Fruit fly (Drosophila melanogaster) whole organism, prepupa: ENCODE data around the gene CG4896.

Experiments used
- CG10631 ChIP-seq: fragments of 200-800 bp; sonication (Bioruptor generic); optimal IDR thresholded peaks from 2 replicates; lab custom pipeline; 2016; ENCODE audit warnings: missing biosample characterization, missing genetic modification characterization
- CG10669 ChIP-seq: fragments of 200-800 bp; sonication (Bioruptor generic); optimal IDR thresholded peaks from 3 replicates; lab custom pipeline; 2018; ENCODE audit warnings: missing biosample characterization, mild to moderate bottlenecking, missing genetic modification characterization, moderate library complexity
- CG11762 ChIP-seq: fragments of 200-800 bp; sonication (Bioruptor generic); optimal IDR thresholded peaks from 3 replicates; lab custom pipeline; 2016; ENCODE audit warnings: missing biosample characterization, missing genetic modification characterization; ENCODE audit not compliant: insufficient read depth
- CG11902 ChIP-seq: fragments of 200-800 bp; sonication (Bioruptor generic); optimal IDR thresholded peaks from 3 replicates; lab custom pipeline; 2016; ENCODE audit warnings: missing biosample characterization, missing genetic modification characterization
- CG16779 ChIP-seq: fragments of 200-800 bp; sonication (Bioruptor generic); optimal IDR thresholded peaks from 3 replicates; lab custom pipeline; 2017; ENCODE audit warnings: missing biosample characterization, mild to moderate bottlenecking, missing genetic modification characterization
- CG32006 ChIP-seq: fragments of 200-800 bp; sonication (Bioruptor generic); optimal IDR thresholded peaks from 3 replicates; lab custom pipeline; 2017; ENCODE audit warnings: missing biosample characterization, mild to moderate bottlenecking, missing genetic modification characterization
- CG3919 ChIP-seq: fragments of 200-800 bp; sonication (Bioruptor generic); optimal IDR thresholded peaks from 3 replicates; lab custom pipeline; 2016; ENCODE audit warnings: missing biosample characterization, missing genetic modification characterization
- CG6276 ChIP-seq: fragments of 200-800 bp; sonication (Bioruptor generic); optimal IDR thresholded peaks from 2 replicates; lab custom pipeline; 2017; ENCODE audit warnings: missing biosample characterization, mild to moderate bottlenecking, missing genetic modification characterization
- CG6792 ChIP-seq: fragments of 200-800 bp; sonication (Bioruptor generic); optimal IDR thresholded peaks from 3 replicates; lab custom pipeline; 2016; ENCODE audit warnings: missing biosample characterization, missing genetic modification characterization
- CG7368 ChIP-seq: fragments of 200-800 bp; sonication (Bioruptor generic); optimal IDR thresholded peaks from 3 replicates; lab custom pipeline; 2016; ENCODE audit warnings: missing biosample characterization, missing genetic modification characterization
- CG8119 ChIP-seq: fragments of 200-800 bp; sonication (Bioruptor generic); IDR thresholded peaks from 3 replicates; pipeline ENCODE4 v1.3.6; 2022; ENCODE audit warnings: missing biosample characterization, missing genetic modification characterization
- CG8632 ChIP-seq: fragments of 200-800 bp; sonication (Bioruptor generic); optimal IDR thresholded peaks from 3 replicates; lab custom pipeline; 2016; ENCODE audit warnings: missing biosample characterization, missing genetic modification characterization
- Eip75B ChIP-seq: fragments of 200-800 bp; sonication (Bioruptor generic); optimal IDR thresholded peaks from 3 replicates; lab custom pipeline; 2016; ENCODE audit warnings: missing biosample characterization, missing genetic modification characterization
- Eip78C ChIP-seq: fragments of 200-800 bp; sonication (Bioruptor generic); peaks from one replicate; lab custom pipeline; 2016; ENCODE audit warnings: missing biosample characterization, missing genetic modification characterization
- Eip93F ChIP-seq: fragments of 200-800 bp; sonication (Bioruptor generic); optimal IDR thresholded peaks from 2 replicates; lab custom pipeline; 2016; ENCODE audit warnings: missing biosample characterization, mild to moderate bottlenecking, missing genetic modification characterization
- Ets21C ChIP-seq: fragments of 200-800 bp; sonication (Bioruptor generic); optimal IDR thresholded peaks from 3 replicates; lab custom pipeline; 2016; ENCODE audit warnings: missing biosample characterization, missing genetic modification characterization
- Ets96B ChIP-seq: fragments of 200-800 bp; optimal IDR thresholded peaks from 2 replicates; lab custom pipeline; 2019; ENCODE audit warnings: missing biosample characterization, mild to moderate bottlenecking, missing genetic modification characterization, moderate library complexity
- Hr38 ChIP-seq: sonication (Bioruptor generic); optimal IDR thresholded peaks from 2 replicates; lab custom pipeline; 2016; ENCODE audit warnings: missing biosample characterization, missing genetic modification characterization
- OdsH ChIP-seq: fragments of 200-800 bp; sonication (Bioruptor generic); optimal IDR thresholded peaks from 3 replicates; lab custom pipeline; 2016; ENCODE audit warnings: missing biosample characterization, missing genetic modification characterization
- Sox102F ChIP-seq: fragments of 200-800 bp; sonication (Bioruptor generic); optimal IDR thresholded peaks from 2 replicates; lab custom pipeline; 2016; ENCODE audit warnings: missing biosample characterization, mild to moderate bottlenecking, missing genetic modification characterization
- Sox14 ChIP-seq: fragments of 200-800 bp; sonication (Bioruptor generic); optimal IDR thresholded peaks from 3 replicates; lab custom pipeline; 2016; ENCODE audit warnings: missing biosample characterization, missing genetic modification characterization
- achi ChIP-seq: fragments of 200-800 bp; sonication (Bioruptor generic); optimal IDR thresholded peaks from 3 replicates; lab custom pipeline; 2016; ENCODE audit warnings: missing biosample characterization, missing genetic modification characterization
- acj6 ChIP-seq: fragments of 200-800 bp; sonication (Bioruptor generic); optimal IDR thresholded peaks from 3 replicates; lab custom pipeline; 2016; ENCODE audit warnings: missing biosample characterization, missing genetic modification characterization
- cyc ChIP-seq: fragments of 200-800 bp; sonication (Bioruptor generic); optimal IDR thresholded peaks from 3 replicates; lab custom pipeline; 2016; ENCODE audit warnings: missing biosample characterization, missing genetic modification characterization
- dac ChIP-seq: fragments of 200-800 bp; sonication (Bioruptor generic); optimal IDR thresholded peaks from 2 replicates; lab custom pipeline; 2017; ENCODE audit warnings: missing biosample characterization, mild to moderate bottlenecking, missing genetic modification characterization
- eg ChIP-seq: fragments of 200-800 bp; sonication (Bioruptor generic); IDR thresholded peaks from 3 replicates; pipeline ENCODE4 v1.3.6; 2022; ENCODE audit warnings: missing biosample characterization, missing genetic modification characterization
- esn ChIP-seq: fragments of 200-800 bp; sonication (Bioruptor generic); optimal IDR thresholded peaks from 2 replicates; lab custom pipeline; 2016; ENCODE audit warnings: missing biosample characterization, mild to moderate bottlenecking, missing genetic modification characterization, moderate library complexity
- fd59A ChIP-seq: fragments of 200-800 bp; sonication (Bioruptor generic); optimal IDR thresholded peaks from 2 replicates; lab custom pipeline; 2017; ENCODE audit warnings: missing biosample characterization, mild to moderate bottlenecking, missing genetic modification characterization, missing genetic modification reagents
- lz ChIP-seq: fragments of 200-800 bp; sonication (Bioruptor generic); optimal IDR thresholded peaks from 3 replicates; lab custom pipeline; 2016; ENCODE audit warnings: missing biosample characterization, missing genetic modification characterization
- salr ChIP-seq, 2 experiments: fragments of 200-800 bp; sonication (Bioruptor generic); optimal IDR thresholded peaks; 3 replicates each; lab custom pipeline; 2016 to 2018; ENCODE audit warnings: missing biosample characterization in 2 of 2, missing genetic modification characterization in 2 of 2, mild to moderate bottlenecking in 1 of 2
- svp ChIP-seq: fragments of 200-800 bp; sonication (Bioruptor generic); peaks from one replicate; lab custom pipeline; 2016; ENCODE audit warnings: missing biosample characterization, missing genetic modification characterization
- vri ChIP-seq: fragments of 200-800 bp; sonication (Bioruptor generic); optimal IDR thresholded peaks from 3 replicates; lab custom pipeline; 2016; ENCODE audit warnings: missing biosample characterization, mild to moderate bottlenecking, missing genetic modification characterization

CG4896 gene

DNA sequence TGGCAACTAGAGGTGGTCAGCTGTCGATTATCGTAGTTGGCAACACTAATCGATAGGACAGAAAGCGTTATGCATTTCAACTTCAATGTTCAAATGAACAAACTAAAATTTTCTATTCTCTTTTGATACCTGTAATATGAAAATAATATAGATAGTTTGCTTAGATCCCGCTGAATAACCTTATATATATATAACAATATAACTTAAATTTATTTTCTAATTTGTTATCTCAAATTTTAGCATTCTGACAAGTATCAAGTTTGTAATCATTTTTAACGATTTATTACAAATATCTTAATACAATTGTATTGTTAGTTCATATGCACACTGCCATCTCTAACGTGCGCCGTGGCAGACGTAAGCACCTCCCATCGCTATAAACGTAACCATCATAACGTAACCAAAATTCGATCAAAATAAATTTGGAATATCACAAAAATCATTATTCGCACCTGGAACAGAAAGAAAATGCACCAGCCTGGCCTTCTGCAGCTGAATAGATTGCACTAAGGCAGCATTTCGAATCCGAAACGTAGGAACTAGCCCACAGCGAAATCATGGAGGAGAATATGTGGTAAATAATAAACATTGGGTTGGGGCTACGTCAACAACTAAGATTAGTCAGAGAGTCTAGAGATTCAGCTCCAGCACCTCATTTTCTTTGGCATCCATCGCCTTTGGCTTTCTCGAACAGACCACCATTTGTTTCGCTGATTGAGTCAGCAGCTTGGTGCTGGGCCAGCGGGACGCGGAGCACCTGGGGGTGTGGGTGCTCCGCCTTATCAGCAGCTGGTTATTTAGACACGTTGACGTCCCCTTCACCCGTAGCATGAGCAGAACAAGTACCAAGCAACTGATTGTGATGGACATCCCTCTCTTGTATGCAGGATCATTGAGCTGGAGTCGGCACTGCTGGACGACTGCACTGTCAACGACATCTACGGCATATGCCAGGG is 48.3 kb upstream of the CG4896 start, which contains the start of the genes Pino and TBC1D23 (continued):
- TF ChIP-seq CG3919 (GFP tag; lab: Kevin White, UChicago) (peak; percentile 56), cyc (GFP tag; lab: Kevin White, UChicago) (peak; percentile 71), eg (peak; percentile 77), Sox102F (GFP tag; lab: Kevin White, UChicago) (peak; percentile 45), CG11902 (peak; percentile 43), vri (GFP tag; lab: Kevin White, UChicago) (no peak), dac (GFP tag; lab: Kevin White, UChicago) (peak; percentile 19), Hr38 (GFP tag; lab: Kevin White, UChicago) (no peak), Sox14 (GFP tag; lab: Kevin White, UChicago) (peak; percentile 55), salr (GFP tag; optimal IDR thresholded peaks at IDR 0.05; lab: Kevin White, UChicago) (peak; percentile 40 to 53), Eip78C (GFP tag; lab: Kevin White, UChicago) (peak; percentile 78), CG7368 (GFP tag; lab: Kevin White, UChicago) (peak; percentile 38), CG16779 (tag; lab: Kevin White, UChicago) (no peak), svp (GFP tag; lab: Kevin White, UChicago) (peak; percentile 74), Eip75B (GFP tag; lab: Kevin White, UChicago) (peak; percentile 27), OdsH (GFP tag; lab: Kevin White, UChicago) (peak; percentile 78), esn (GFP tag; lab: Kevin White, UChicago) (peak; percentile 68), Ets96B (peak; percentile 65), CG8632 (GFP tag; lab: Kevin White, UChicago) (peak; percentile 60), Eip93F (peak; percentile 38), CG10669 (GFP tag; lab: Kevin White, UChicago) (peak; percentile 46)

DNA sequence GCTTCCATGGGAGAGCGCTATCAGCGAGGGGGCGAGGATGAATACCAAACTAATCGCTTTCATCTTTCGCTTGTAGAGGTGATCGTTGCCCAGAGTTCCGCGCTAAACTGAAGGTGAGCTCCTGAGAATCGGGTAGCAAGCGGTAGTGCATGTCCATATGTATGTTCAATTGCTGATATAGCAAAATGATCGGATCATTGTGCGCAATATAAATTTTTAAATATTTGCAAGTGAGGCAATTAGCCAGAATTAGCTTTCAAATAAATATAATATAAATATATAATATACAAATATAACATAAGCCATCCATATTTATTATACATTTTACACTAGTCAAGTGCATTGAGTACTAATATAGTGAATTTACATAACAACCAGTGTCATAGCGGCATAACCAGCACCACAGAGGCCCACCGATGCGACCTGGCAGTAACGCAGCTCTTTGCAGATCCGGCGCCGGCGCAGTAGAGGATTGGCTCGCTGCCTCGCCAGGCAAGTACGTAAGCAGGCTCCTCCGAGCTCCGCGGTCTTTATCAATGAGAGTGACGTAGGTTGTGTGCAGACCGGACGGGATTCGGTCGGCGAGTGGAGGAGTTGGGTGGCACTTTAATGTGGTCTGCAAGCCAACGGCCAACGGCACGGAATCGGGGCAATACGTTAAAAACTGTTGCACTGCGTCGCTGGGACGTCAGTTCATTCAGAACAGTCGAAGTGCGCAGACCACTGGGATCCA is 43.3 kb upstream of the CG4896 start, which contains the start of the genes Iris and CG4577:
Gene Iris, minus strand, starts transcription at position 88 of the 733 bp plus-strand sequence.
Gene CG4577, plus strand, starts transcription at position 683 of the 733 bp plus-strand sequence.
- no peak for TF ChIP-seq CG11762 (GFP tag; lab: Kevin White, UChicago)
- no peak for TF ChIP-seq svp (GFP tag; lab: Kevin White, UChicago)
- TF ChIP-seq lz (GFP tag; lab: Kevin White, UChicago) = no peak
- TF ChIP-seq CG16779 (tag; lab: Kevin White, UChicago) = peak; percentile 2

DNA sequence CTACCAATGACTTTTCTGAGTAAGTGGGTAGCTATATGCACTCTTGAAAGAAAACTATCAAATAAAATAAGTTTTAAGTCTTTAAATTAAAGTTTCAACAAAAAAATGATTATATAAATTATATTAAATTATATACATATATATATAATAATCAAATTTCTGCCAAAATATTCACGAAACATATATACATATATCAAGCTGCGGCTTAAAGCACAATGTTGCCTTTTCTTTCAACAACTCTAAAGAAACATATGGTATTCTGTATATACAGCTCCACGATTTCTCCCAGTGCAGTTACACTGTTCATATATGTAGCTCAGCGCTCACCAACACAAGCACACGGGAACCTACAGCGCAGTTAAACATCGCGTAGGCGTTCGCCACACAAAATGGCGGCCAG is 42.0 kb upstream of the CG4896 start:
- TF ChIP-seq CG6792 (GFP tag; lab: Kevin White, UChicago) = no peak
- peak; percentile 26 for TF ChIP-seq CG8632 (GFP tag; lab: Kevin White, UChicago)
- peak; percentile 31 for TF ChIP-seq acj6 (GFP tag; lab: Kevin White, UChicago)
- TF ChIP-seq CG10631 (GFP tag; lab: Kevin White, UChicago) = peak; percentile 37
- TF ChIP-seq Ets21C (GFP tag; lab: Kevin White, UChicago) = no peak
- peak; percentile 51 for TF ChIP-seq Eip78C (GFP tag; lab: Kevin White, UChicago)
- peak; percentile 43; the same call in 1 of the 3 replicates for TF ChIP-seq CG8119 (GFP tag; lab: Robert Waterston, UW)
- no peak for TF ChIP-seq fd59A (GFP tag; lab: Kevin White, UChicago)
- no peak for TF ChIP-seq vri (GFP tag; lab: Kevin White, UChicago)
- no peak for TF ChIP-seq Eip75B (GFP tag; lab: Kevin White, UChicago)
- peak; percentile 28 for TF ChIP-seq OdsH (GFP tag; lab: Kevin White, UChicago)
- TF ChIP-seq eg = 0 out of 3 replicates have a peak, but pooled peaks have one; percentile 30
- TF ChIP-seq Ets96B = peak; percentile 28
- TF ChIP-seq CG6276 (GFP tag; lab: Kevin White, UChicago) = peak; percentile 34
- TF ChIP-seq achi (GFP tag; lab: Kevin White, UChicago) = peak; percentile 25
- peak; percentile 57 for TF ChIP-seq CG32006 (GFP tag; lab: Kevin White, UChicago)
